Worm (Caenorhabditis elegans) whole organism, early embryonic: ENCODE data around the gene acl-9.

Experiments used
- F13C5.2 ChIP-seq: sonication (generic microtip); optimal IDR thresholded peaks from 2 replicates; lab custom pipeline; 2017; ENCODE audit warnings: mild to moderate bottlenecking, missing genetic modification characterization, inconsistent platforms, missing compliant biosample characterization
- aly-1 ChIP-seq: sonication (generic microtip); optimal IDR thresholded peaks from 2 replicates; lab custom pipeline; 2016; ENCODE audit warnings: missing genetic modification characterization, missing compliant biosample characterization
- ama-1 ChIP-seq: fragments of 150-350 bp; optimal IDR thresholded peaks from 2 replicates; lab custom pipeline; 2014
- ceh-13 ChIP-seq: fragments of 200-800 bp; sonication (Bioruptor generic); optimal IDR thresholded peaks from 2 replicates; lab custom pipeline; 2018; ENCODE audit warnings: mild to moderate bottlenecking, missing genetic modification characterization, missing compliant biosample characterization
- ceh-36 ChIP-seq: sonication (generic microtip); optimal IDR thresholded peaks from 2 replicates; lab custom pipeline; 2016; ENCODE audit warnings: missing genetic modification characterization, inconsistent platforms, missing compliant biosample characterization
- ets-7 ChIP-seq: sonication (generic microtip); optimal IDR thresholded peaks from 2 replicates; lab custom pipeline; 2016; ENCODE audit warnings: missing genotype, missing genetic modification characterization, missing compliant biosample characterization
- flt-1 ChIP-seq: fragments of 200-800 bp; sonication (Bioruptor generic); IDR thresholded peaks from 2 replicates; pipeline ENCODE4 v1.3.6; 2022; ENCODE audit warnings: missing genetic modification characterization, missing compliant biosample characterization
- hmbx-1 ChIP-seq: sonication (generic microtip); optimal IDR thresholded peaks from 2 replicates; lab custom pipeline; 2016; ENCODE audit warnings: mild to moderate bottlenecking, missing genetic modification characterization, missing compliant biosample characterization
- hmg-4 ChIP-seq: fragments of 200-800 bp; sonication (Bioruptor generic); optimal IDR thresholded peaks from 2 replicates; lab custom pipeline; 2018; ENCODE audit warnings: mild to moderate bottlenecking, missing genetic modification characterization, missing compliant biosample characterization
- hnd-1 ChIP-seq: sonication (generic microtip); optimal IDR thresholded peaks from 2 replicates; lab custom pipeline; 2016; ENCODE audit warnings: missing genetic modification characterization, missing compliant biosample characterization
- pes-1 ChIP-seq: fragments of 200-800 bp; sonication (Bioruptor generic); IDR thresholded peaks from 2 replicates; pipeline ENCODE4 v1.3.6; 2022; ENCODE audit warnings: missing genetic modification reagents, missing genetic modification characterization, missing compliant biosample characterization
- scrt-1 ChIP-seq: fragments of 200-800 bp; sonication (Bioruptor generic); IDR thresholded peaks from 2 replicates; pipeline ENCODE4 v1.3.6; 2022; ENCODE audit warnings: missing genetic modification characterization, missing compliant biosample characterization
- sea-1 ChIP-seq: fragments of 200-800 bp; sonication (Bioruptor generic); conservative IDR thresholded peaks from 2 replicates; pipeline ENCODE4 v1.3.6; 2022; ENCODE audit warnings: missing genetic modification characterization, missing compliant biosample characterization
- tra-4 ChIP-seq: sonication (generic microtip); optimal IDR thresholded peaks from 2 replicates; lab custom pipeline; 2017; ENCODE audit warnings: missing genetic modification characterization, missing compliant biosample characterization

ce11 chrV:6442037-6442436 is 11.0 kb upstream of the acl-9 start, which contains the start of gene T05H4.3:
- TF ChIP-seq pes-1 (GFP tag; lab: Robert Waterston, UW) (no peak), flt-1 (GFP tag; lab: Robert Waterston, UW) (no peak), hmbx-1 (tag; lab: Kevin White, UChicago) (no peak), ama-1 (lab: Kevin White, UChicago) (no peak), sea-1 (GFP tag; lab: Robert Waterston, UW) (no peak), hnd-1 (tag; lab: Kevin White, UChicago) (no peak), F13C5.2 (tag; lab: Kevin White, UChicago) (no peak), ceh-36 (tag; lab: Kevin White, UChicago) (no peak), ceh-13 (GFP tag; lab: Kevin White, UChicago) (no peak), tra-4 (tag; lab: Kevin White, UChicago) (no peak), scrt-1 (GFP tag; lab: Robert Waterston, UW) (no peak), hmg-4 (no peak), aly-1 (no peak), ets-7 (no peak)
